Worm (Caenorhabditis elegans): Measurements from ENCODE around the gene mvb-12.

DNA sequence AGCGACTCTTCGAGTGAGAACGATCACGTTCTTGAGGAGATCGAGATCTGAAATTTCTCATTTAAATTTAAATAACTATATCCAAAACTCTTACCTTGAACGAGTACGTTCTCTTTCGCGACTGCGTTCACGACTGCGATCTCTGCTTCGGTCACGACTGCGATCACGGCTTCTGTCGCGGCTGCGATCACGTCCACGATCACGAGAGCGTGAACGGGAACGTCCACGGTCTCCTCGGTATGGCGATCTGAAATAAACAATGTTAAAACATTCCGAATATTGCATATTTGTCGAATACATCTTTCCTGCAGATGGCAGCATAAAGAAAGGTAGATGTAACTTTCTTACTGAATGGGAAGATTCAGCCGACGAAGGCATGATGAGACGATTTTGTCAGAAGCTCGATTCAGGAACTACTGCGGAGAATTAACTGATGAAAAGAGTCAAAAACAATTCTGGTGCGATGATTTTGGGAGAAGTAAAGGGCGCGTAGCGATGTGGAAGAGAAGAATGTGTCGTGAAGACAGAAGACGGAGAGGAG lies 40.1 kb upstream of the mvb-12 start:
- TF ChIP-seq T23F11.4 (GFP tag; optimal IDR thresholded peaks at IDR 0.05), result no peak
- TF ChIP-seq pqm-1 (tag; optimal IDR thresholded peaks at IDR 0.05), result no peak
- no peak for TF ChIP-seq ama-1 (optimal IDR thresholded peaks at IDR 0.05)
- TF ChIP-seq ttx-3 (tag; optimal IDR thresholded peaks at IDR 0.05), result no peak
- TF ChIP-seq dmd-4 (tag; optimal IDR thresholded peaks at IDR 0.05; ENCODE audit: borderline replicate concordance), result no peak

All from whole organism, late embryonic.